Fruit fly (Drosophila melanogaster) whole organism, wandering third instar larva: ENCODE data around the gene CG6340.

Experiments
- CG32264 ChIP-seq: fragments of 200-800 bp; sonication (Bioruptor generic); optimal IDR thresholded peaks from 2 replicates; lab custom pipeline; 2016; ENCODE audit warnings: missing biosample characterization, missing genetic modification characterization
- Dfd ChIP-seq: fragments of >200 bp; optimal IDR thresholded peaks from 2 replicates; lab custom pipeline; 2017; ENCODE audit warnings: missing biosample characterization, missing genetic modification characterization
- Hnf4 ChIP-seq: fragments of 200-800 bp; sonication (Bioruptor generic); optimal IDR thresholded peaks from 2 replicates; lab custom pipeline; 2016; ENCODE audit warnings: missing biosample characterization, mild to moderate bottlenecking, missing genetic modification characterization
- Hr83 ChIP-seq: fragments of 200-300 bp; sonication (Bioruptor generic); optimal IDR thresholded peaks from 2 replicates; lab custom pipeline; 2016; ENCODE audit warnings: missing biosample characterization, mild to moderate bottlenecking, missing genetic modification characterization, moderate library complexity; ENCODE audit not compliant: poor library complexity, severe bottlenecking
- Rel ChIP-seq, 2 experiments: fragments of 200-800 bp; sonication (Bioruptor generic) in 1 of 2; optimal IDR thresholded peaks; 2 replicates in 1 of 2; 3 replicates in 1 of 2; lab custom pipeline; 2016 to 2019; ENCODE audit warnings: mild to moderate bottlenecking in 2 of 2, missing biosample characterization in 2 of 2, missing genetic modification characterization in 2 of 2, moderate library complexity in 1 of 2
- Sp1 ChIP-seq: fragments of 200-800 bp; sonication (Bioruptor generic); optimal IDR thresholded peaks from 3 replicates; lab custom pipeline; 2019; ENCODE audit warnings: missing biosample characterization, mild to moderate bottlenecking, missing genetic modification characterization, moderate library complexity
- br ChIP-seq: fragments of 200-800 bp; sonication (Bioruptor generic); optimal IDR thresholded peaks from 2 replicates; lab custom pipeline; 2016; ENCODE audit warnings: missing biosample characterization, missing genetic modification characterization
- h ChIP-seq: fragments of 200-800 bp; sonication (Bioruptor generic); optimal IDR thresholded peaks from 3 replicates; lab custom pipeline; 2016; ENCODE audit warnings: missing biosample characterization, mild to moderate bottlenecking, missing genetic modification characterization
- pan ChIP-seq: fragments of >200 bp; optimal IDR thresholded peaks from 2 replicates; lab custom pipeline; 2017
- psq ChIP-seq: fragments of 200-800 bp; sonication (Bioruptor generic); optimal IDR thresholded peaks from 3 replicates; lab custom pipeline; 2017; ENCODE audit warnings: missing biosample characterization, mild to moderate bottlenecking, missing genetic modification characterization, moderate library complexity
- usp ChIP-seq: fragments of >200 bp; optimal IDR thresholded peaks from 2 replicates; lab custom pipeline; 2017; ENCODE audit warnings: missing biosample characterization, missing genetic modification characterization
- woc ChIP-seq: sonication (Bioruptor generic); optimal IDR thresholded peaks from 2 replicates; lab custom pipeline; 2016; ENCODE audit warnings: missing biosample characterization, mild to moderate bottlenecking, missing genetic modification characterization

DNA sequence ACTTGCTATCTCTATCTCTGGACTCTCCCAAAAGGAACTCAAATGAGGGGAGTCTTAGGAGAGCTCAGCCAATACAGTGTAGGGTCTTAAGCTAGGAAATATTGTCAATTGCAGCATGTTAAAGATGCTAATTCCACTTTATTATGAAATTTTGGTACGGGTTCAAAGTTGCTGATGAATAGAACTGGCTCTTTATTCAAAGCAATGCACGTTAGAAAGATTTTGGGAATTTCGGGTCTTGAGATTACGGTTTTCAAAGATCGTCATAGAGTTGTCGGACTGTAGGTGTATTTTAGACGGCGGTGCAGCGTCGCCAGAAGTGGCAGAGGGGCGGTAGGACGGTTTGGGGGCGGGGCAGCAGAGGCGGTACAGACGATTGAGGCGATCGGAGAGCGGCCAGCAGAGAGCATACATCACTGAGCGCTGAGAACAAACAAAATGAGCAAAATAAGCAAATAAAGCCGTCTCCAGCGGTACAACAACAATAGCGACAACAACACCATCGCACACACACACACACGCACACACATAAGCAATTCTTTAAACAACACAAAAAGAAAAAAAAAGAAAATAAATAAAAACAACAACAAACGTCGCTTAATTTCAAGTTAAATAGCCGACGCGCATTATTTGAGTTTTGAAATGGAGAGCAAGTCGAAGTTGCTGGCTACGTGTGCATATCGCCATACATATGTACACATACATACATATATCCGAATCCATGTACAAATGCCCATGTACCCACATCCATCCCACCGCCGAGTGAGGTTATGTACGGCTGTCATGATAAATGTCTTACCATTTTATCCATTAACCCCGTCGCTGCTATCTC is 15.5 kb downstream of the CG6340 start:
- no peak for TF ChIP-seq Sp1 (GFP tag; lab: Kevin White, UChicago)
- no peak for TF ChIP-seq CG32264 (GFP tag; lab: Kevin White, UChicago)
- no peak for TF ChIP-seq psq (GFP tag; lab: Kevin White, UChicago)
- peak; percentile 21 for TF ChIP-seq h (GFP tag; lab: Kevin White, UChicago)
- TF ChIP-seq usp (GFP tag; lab: Kevin White, UChicago), result no peak
- no peak for TF ChIP-seq pan (lab: Kevin White, UChicago)
- TF ChIP-seq Hnf4 (GFP tag; lab: Kevin White, UChicago), result no peak
- no peak for TF ChIP-seq woc
- no peak for TF ChIP-seq br
- no peak for TF ChIP-seq Dfd (GFP tag; lab: Kevin White, UChicago)
- no peak for TF ChIP-seq Hr83 (GFP tag; lab: Kevin White, UChicago)
- TF ChIP-seq Rel (GFP tag; optimal IDR thresholded peaks at IDR 0.05; lab: Kevin White, UChicago), result no peak
- no peak for TF ChIP-seq Rel (tag; optimal IDR thresholded peaks at IDR 0.05; lab: Kevin White, UChicago)
